Worm (Caenorhabditis elegans) whole organism, L1 larva: ENCODE data around the gene F52H2.1.

ENCODE experiments used
- C04F5.9 ChIP-seq: sonication (generic microtip); optimal IDR thresholded peaks from 2 replicates; lab custom pipeline; 2016; ENCODE audit warnings: missing genetic modification characterization, missing compliant biosample characterization
- C34B4.2 ChIP-seq: sonication (generic microtip); optimal IDR thresholded peaks from 2 replicates; lab custom pipeline; 2017; ENCODE audit warnings: mild to moderate bottlenecking, missing genetic modification characterization, missing compliant biosample characterization
- F16B12.6 ChIP-seq: fragments of 150-350 bp; optimal IDR thresholded peaks from 2 replicates; lab custom pipeline; 2014; ENCODE audit warnings: missing biosample characterization, missing genetic modification characterization
- Y116A8C.19 ChIP-seq: sonication (generic microtip); optimal IDR thresholded peaks from 2 replicates; lab custom pipeline; 2016; ENCODE audit warnings: missing compliant biosample characterization, missing genetic modification characterization, borderline replicate concordance
- alr-1 ChIP-seq: fragments of 200-800 bp; sonication (Bioruptor generic); optimal IDR thresholded peaks from 2 replicates; lab custom pipeline; 2018; ENCODE audit warnings: borderline replicate concordance, mild to moderate bottlenecking, missing genetic modification characterization, missing compliant biosample characterization
- ama-1 ChIP-seq: fragments of 150-350 bp; optimal IDR thresholded peaks from 2 replicates; lab custom pipeline; 2014
- ceh-8 ChIP-seq: fragments of 200-800 bp; sonication (Bioruptor generic); optimal IDR thresholded peaks from 2 replicates; lab custom pipeline; 2018; ENCODE audit warnings: mild to moderate bottlenecking, missing genetic modification characterization, moderate library complexity, missing compliant biosample characterization
- ceh-88 ChIP-seq: fragments of 200-800 bp; sonication (Bioruptor generic); IDR thresholded peaks from 2 replicates; pipeline ENCODE4 v1.3.6; 2022; ENCODE audit warnings: missing genetic modification characterization, missing compliant biosample characterization
- ces-1 ChIP-seq: fragments of 150-350 bp; optimal IDR thresholded peaks from 2 replicates; lab custom pipeline; 2014; ENCODE audit warnings: missing biosample characterization, missing genetic modification reagents, missing genetic modification characterization
- dsc-1 ChIP-seq: sonication (generic microtip); optimal IDR thresholded peaks from 2 replicates; lab custom pipeline; 2016; ENCODE audit warnings: mild to moderate bottlenecking, missing genetic modification characterization, missing compliant biosample characterization
- efl-1 ChIP-seq, 4 experiments: fragments of 150-350 bp; optimal IDR thresholded peaks in 3 of 4; peaks in 1 of 4; 1 replicate in 1 of 4; 2 replicates in 3 of 4; lab custom pipeline; 2014; ENCODE audit warnings: missing biosample characterization in 2 of 4, missing genetic modification characterization in 2 of 4, missing genetic modification reagents in 2 of 4
- efl-3 ChIP-seq: fragments of 200-800 bp; sonication (Bioruptor generic); optimal IDR thresholded peaks from 2 replicates; lab custom pipeline; 2018; ENCODE audit warnings: mild to moderate bottlenecking, missing genetic modification characterization, missing compliant biosample characterization
- elt-2 ChIP-seq: sonication (generic microtip); optimal IDR thresholded peaks from 2 replicates; lab custom pipeline; 2016; ENCODE audit warnings: missing genetic modification characterization, mild to moderate bottlenecking, inconsistent platforms, missing compliant biosample characterization, missing genetic modification reagents
- ets-5 ChIP-seq: fragments of 200-800 bp; sonication (Bioruptor generic); IDR thresholded peaks from 2 replicates; pipeline ENCODE4 v1.3.6; 2022; ENCODE audit warnings: missing genetic modification characterization, missing compliant biosample characterization
- fkh-10 ChIP-seq: sonication (generic microtip); optimal IDR thresholded peaks from 2 replicates; lab custom pipeline; 2017; ENCODE audit warnings: missing biosample characterization, missing genetic modification reagents, missing genetic modification characterization
- fos-1 ChIP-seq: fragments of 150-350 bp; optimal IDR thresholded peaks from 2 replicates; lab custom pipeline; 2014; ENCODE audit warnings: missing biosample characterization, missing genetic modification characterization
- grh-1 ChIP-seq: fragments of 200-800 bp; sonication (Bioruptor generic); IDR thresholded peaks from 2 replicates; pipeline ENCODE4 v1.3.6; 2022; ENCODE audit warnings: missing genetic modification reagents, missing genetic modification characterization, missing compliant biosample characterization
- hlh-17 ChIP-seq: fragments of 200-800 bp; sonication (Bioruptor generic); optimal IDR thresholded peaks from 2 replicates; lab custom pipeline; 2018; ENCODE audit warnings: missing genetic modification characterization, mild to moderate bottlenecking, missing compliant biosample characterization, moderate library complexity, borderline replicate concordance
- lin-14 ChIP-seq: fragments of 200-800 bp; sonication (Bioruptor generic); optimal IDR thresholded peaks from 2 replicates; lab custom pipeline; 2018; ENCODE audit warnings: mild to moderate bottlenecking, missing genetic modification characterization, moderate library complexity, missing compliant biosample characterization
- lin-15B ChIP-seq: fragments of 150-350 bp; sonication (generic microtip); optimal IDR thresholded peaks from 3 replicates; lab custom pipeline; 2014; ENCODE audit warnings: missing biosample characterization, missing genetic modification characterization
- lin-35 ChIP-seq, 2 experiments: fragments of 150-350 bp; optimal IDR thresholded peaks; 2 replicates each; lab custom pipeline; 2014; ENCODE audit warnings: missing biosample characterization in 2 of 2, missing genetic modification characterization in 2 of 2, missing genetic modification reagents in 2 of 2
- mab-9 ChIP-seq: fragments of 200-800 bp; sonication (Bioruptor generic); IDR thresholded peaks from 2 replicates; pipeline ENCODE4 v1.3.6; 2022; ENCODE audit warnings: missing genetic modification reagents, missing genetic modification characterization, missing compliant biosample characterization
- mef-2 ChIP-seq: fragments of 150-350 bp; optimal IDR thresholded peaks from 2 replicates; lab custom pipeline; 2014; ENCODE audit warnings: missing biosample characterization, missing genetic modification characterization
- mep-1 ChIP-seq: fragments of 150-350 bp; optimal IDR thresholded peaks from 2 replicates; lab custom pipeline; 2014; ENCODE audit warnings: missing biosample characterization, missing genetic modification characterization
- nhr-11 ChIP-seq: fragments of 150-350 bp; optimal IDR thresholded peaks from 2 replicates; lab custom pipeline; 2014; ENCODE audit warnings: missing biosample characterization, missing genetic modification characterization
- nhr-12 ChIP-seq: sonication (generic microtip); optimal IDR thresholded peaks from 2 replicates; lab custom pipeline; 2017; ENCODE audit warnings: missing biosample characterization, missing genetic modification characterization
- nhr-20 ChIP-seq: sonication (generic microtip); optimal IDR thresholded peaks from 2 replicates; lab custom pipeline; 2016; ENCODE audit warnings: mild to moderate bottlenecking, missing genetic modification characterization, missing compliant biosample characterization
- nhr-237 ChIP-seq: fragments of 150-350 bp; optimal IDR thresholded peaks from 2 replicates; lab custom pipeline; 2014; ENCODE audit warnings: missing biosample characterization, missing genetic modification characterization
- nhr-71 ChIP-seq: sonication (generic microtip); optimal IDR thresholded peaks from 2 replicates; lab custom pipeline; 2016; ENCODE audit warnings: mild to moderate bottlenecking, missing genetic modification characterization, moderate library complexity, missing compliant biosample characterization
- nhr-76 ChIP-seq: sonication (generic microtip); optimal IDR thresholded peaks from 2 replicates; lab custom pipeline; 2017; ENCODE audit warnings: missing biosample characterization, missing genetic modification characterization
- nhr-84 ChIP-seq: sonication (generic microtip); optimal IDR thresholded peaks from 2 replicates; lab custom pipeline; 2017; ENCODE audit warnings: missing biosample characterization, missing genetic modification characterization
- nhr-85 ChIP-seq: sonication (generic microtip); peaks from one replicate; lab custom pipeline; 2016; ENCODE audit warnings: missing genetic modification characterization, inconsistent platforms, missing compliant biosample characterization
- nhr-90 ChIP-seq: sonication (generic microtip); optimal IDR thresholded peaks from 2 replicates; lab custom pipeline; 2016; ENCODE audit warnings: mild to moderate bottlenecking, missing genetic modification characterization, missing compliant biosample characterization; ENCODE audit not compliant: poor library complexity
- pax-3 ChIP-seq: fragments of 200-800 bp; sonication (Bioruptor generic); optimal IDR thresholded peaks from 2 replicates; lab custom pipeline; 2018; ENCODE audit warnings: mild to moderate bottlenecking, missing genetic modification characterization, moderate library complexity, missing compliant biosample characterization
- pqm-1 ChIP-seq: sonication (generic microtip); optimal IDR thresholded peaks from 3 replicates; lab custom pipeline; 2017; ENCODE audit warnings: missing biosample characterization, missing genetic modification characterization
- rnt-1 ChIP-seq: sonication (generic microtip); optimal IDR thresholded peaks from 2 replicates; lab custom pipeline; 2016; ENCODE audit warnings: mild to moderate bottlenecking, missing genetic modification characterization, moderate library complexity, missing compliant biosample characterization
- snpc-4 ChIP-seq: fragments of 150-350 bp; optimal IDR thresholded peaks from 2 replicates; lab custom pipeline; 2014; ENCODE audit warnings: missing biosample characterization, missing genetic modification characterization
- snu-23 ChIP-seq: sonication (generic microtip); optimal IDR thresholded peaks from 2 replicates; lab custom pipeline; 2016; ENCODE audit warnings: missing genetic modification characterization, missing compliant biosample characterization
- sox-4 ChIP-seq: sonication (generic microtip); optimal IDR thresholded peaks from 2 replicates; lab custom pipeline; 2016; ENCODE audit warnings: missing genetic modification characterization, missing compliant biosample characterization
- sptf-1 ChIP-seq: fragments of 150-350 bp; optimal IDR thresholded peaks from 2 replicates; lab custom pipeline; 2014; ENCODE audit warnings: missing biosample characterization, missing genetic modification characterization
- sup-37 ChIP-seq: fragments of 200-800 bp; sonication (Bioruptor generic); optimal IDR thresholded peaks from 2 replicates; lab custom pipeline; 2018; ENCODE audit warnings: mild to moderate bottlenecking, missing genetic modification characterization, missing compliant biosample characterization
- tlp-1 ChIP-seq: fragments of 150-350 bp; optimal IDR thresholded peaks from 2 replicates; lab custom pipeline; 2014; ENCODE audit warnings: missing biosample characterization, missing genetic modification characterization
- unc-130 ChIP-seq: fragments of 150-350 bp; optimal IDR thresholded peaks from 2 replicates; lab custom pipeline; 2017; ENCODE audit warnings: missing biosample characterization, missing genetic modification characterization, inconsistent platforms
- unc-62 ChIP-seq: fragments of 150-350 bp; optimal IDR thresholded peaks from 2 replicates; lab custom pipeline; 2014; ENCODE audit warnings: missing biosample characterization, missing genetic modification reagents, missing genetic modification characterization
- unc-98 ChIP-seq: fragments of 200-800 bp; sonication (Bioruptor generic); IDR thresholded peaks from 2 replicates; pipeline ENCODE4 v1.3.6; 2022; ENCODE audit warnings: missing genetic modification characterization, missing compliant biosample characterization
- vab-15 ChIP-seq: sonication (generic microtip); optimal IDR thresholded peaks from 2 replicates; lab custom pipeline; 2017; ENCODE audit warnings: missing genotype, mild to moderate bottlenecking, missing genetic modification characterization, missing compliant biosample characterization
- xbp-1 ChIP-seq: sonication (generic microtip); optimal IDR thresholded peaks from 2 replicates; lab custom pipeline; 2016; ENCODE audit warnings: missing genetic modification characterization, missing compliant biosample characterization
- ztf-4 ChIP-seq: fragments of 150-350 bp; optimal IDR thresholded peaks from 2 replicates; lab custom pipeline; 2014; ENCODE audit warnings: missing biosample characterization, missing genetic modification characterization

Gene F52H2.1

DNA sequence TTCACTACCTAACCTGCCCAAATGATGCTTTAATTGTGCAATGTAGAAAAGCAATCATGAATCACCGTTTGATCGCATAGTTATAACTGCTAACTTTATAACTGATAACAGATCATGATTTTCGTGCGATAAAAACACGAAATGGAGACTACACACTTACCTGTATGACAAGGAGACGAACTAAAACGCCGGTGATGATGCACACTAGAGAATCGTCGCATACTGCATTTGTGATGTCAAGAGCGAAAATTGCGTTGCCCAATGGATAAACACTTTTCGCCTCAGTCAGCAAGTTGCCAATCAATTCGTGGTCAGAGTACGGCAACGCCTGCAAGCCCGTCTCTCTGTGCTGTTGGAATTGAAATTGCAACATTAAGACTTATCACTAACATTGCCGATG lies 3.9 kb upstream of the F52H2.1 start:
- TF ChIP-seq nhr-11 (tag; lab: Kevin White, UChicago) (no peak), nhr-237 (tag; lab: Kevin White, UChicago) (no peak), mep-1 (tag; lab: Kevin White, UChicago) (no peak), unc-62 (no peak), ets-5 (no peak), nhr-76 (tag; lab: Kevin White, UChicago) (no peak), unc-98 (GFP tag; lab: Robert Waterston, UW) (no peak), lin-15B (tag; lab: Kevin White, UChicago) (no peak), dsc-1 (tag; lab: Kevin White, UChicago) (no peak), alr-1 (tag; lab: Kevin White, UChicago) (no peak), pax-3 (tag; lab: Kevin White, UChicago) (no peak), hlh-17 (GFP tag; lab: Kevin White, UChicago) (no peak), efl-1 (optimal IDR thresholded peaks at IDR 0.05; lab: Kevin White, UChicago) (no peak), efl-1 (GFP tag; optimal IDR thresholded peaks at IDR 0.05 in 1 of 2; lab: Kevin White, UChicago) (no peak), elt-2 (tag; lab: Kevin White, UChicago) (peak; percentile 91), unc-130 (tag; lab: Kevin White, UChicago) (peak; percentile 14), mef-2 (tag; lab: Kevin White, UChicago) (no peak), efl-3 (GFP tag; lab: Kevin White, UChicago) (no peak), tlp-1 (tag; lab: Kevin White, UChicago) (no peak), vab-15 (tag; lab: Kevin White, UChicago) (no peak), lin-14 (GFP tag; lab: Kevin White, UChicago) (peak; percentile 60), nhr-85 (tag; lab: Kevin White, UChicago) (peak; percentile 48), Y116A8C.19 (tag; lab: Kevin White, UChicago) (no peak), sup-37 (GFP tag; lab: Kevin White, UChicago) (no peak), fkh-10 (no peak), sptf-1 (tag; lab: Kevin White, UChicago) (no peak), ceh-88 (GFP tag; lab: Robert Waterston, UW) (no peak), nhr-20 (peak; percentile 62), grh-1 (no peak), C34B4.2 (tag; lab: Kevin White, UChicago) (no peak), fos-1 (tag; lab: Kevin White, UChicago) (no peak), rnt-1 (no peak), snu-23 (peak; percentile 15), pqm-1 (peak; percentile 42), C04F5.9 (no peak), snpc-4 (tag; lab: Kevin White, UChicago) (no peak), F16B12.6 (no peak), ces-1 (GFP tag; lab: Kevin White, UChicago) (no peak), nhr-12 (tag; lab: Kevin White, UChicago) (no peak), nhr-71 (tag; lab: Kevin White, UChicago) (peak; percentile 35), nhr-90 (peak; percentile 18), lin-35 (GFP tag; optimal IDR thresholded peaks at IDR 0.05; lab: Kevin White, UChicago) (peak in 1 of 2 experiments; percentile 30)

DNA sequence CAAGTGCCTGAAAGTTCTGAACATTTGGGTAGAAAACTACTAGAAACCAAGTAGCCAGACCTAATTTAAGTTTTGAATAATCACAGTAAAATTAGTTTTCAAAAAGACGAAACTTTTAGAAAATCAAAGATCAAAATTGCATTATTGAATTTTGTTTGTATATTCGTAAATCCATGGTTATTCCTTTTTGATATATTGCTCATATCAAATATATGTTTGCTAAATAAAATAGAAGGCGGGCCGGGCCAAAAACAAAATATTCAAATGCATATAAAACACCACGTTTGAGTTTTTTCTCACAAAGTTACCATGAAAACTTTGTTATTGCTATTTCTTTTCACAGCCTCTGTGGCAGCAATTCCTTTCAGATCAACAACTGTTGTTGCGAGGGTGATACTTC lies 4.5 kb downstream of the F52H2.1 start, which contains the start of gene ttr-42:
TSS of gene ttr-42 (plus strand) at position 301 of the 400 bp plus-strand sequence.
- TF ChIP-seq nhr-84 (tag; lab: Kevin White, UChicago) (no peak), unc-62 (no peak), unc-98 (GFP tag; lab: Robert Waterston, UW) (no peak), ama-1 (lab: Kevin White, UChicago) (no peak), sup-37 (GFP tag; lab: Kevin White, UChicago) (no peak), ceh-8 (no peak), nhr-237 (tag; lab: Kevin White, UChicago) (no peak), vab-15 (tag; lab: Kevin White, UChicago) (no peak), ztf-4 (tag; lab: Kevin White, UChicago) (no peak), hlh-17 (GFP tag; lab: Kevin White, UChicago) (no peak), lin-35 (GFP tag; optimal IDR thresholded peaks at IDR 0.05; lab: Kevin White, UChicago) (no peak), mab-9 (no peak), elt-2 (tag; lab: Kevin White, UChicago) (no peak), fos-1 (tag; lab: Kevin White, UChicago) (no peak), F16B12.6 (no peak), xbp-1 (tag; lab: Kevin White, UChicago) (no peak), sox-4 (tag; lab: Kevin White, UChicago) (no peak)
